Fruit fly (Drosophila melanogaster) whole organism, pupa: ENCODE measurements around the gene CG46396.
A peak's percentile ranks its signal among the peaks of the same experiment; 100 is the strongest.

ENCODE experiments used
- CG10348 ChIP-seq: fragments of 200-800 bp; sonication (Bioruptor generic); IDR thresholded peaks from 2 replicates; pipeline ENCODE4 v1.3.6; 2022; ENCODE audit warnings: missing biosample characterization, missing genetic modification characterization
- CG12605 ChIP-seq: fragments of 200-800 bp; sonication (Bioruptor generic); IDR thresholded peaks from 2 replicates; pipeline ENCODE4 v1.3.6; 2022; ENCODE audit warnings: missing biosample characterization, missing genetic modification characterization
- CG13204 ChIP-seq: fragments of 200-800 bp; sonication (Bioruptor generic); optimal IDR thresholded peaks from 2 replicates; lab custom pipeline; 2018; ENCODE audit warnings: missing biosample characterization, mild to moderate bottlenecking, missing genetic modification characterization, moderate library complexity
- CG14655 ChIP-seq: fragments of 200-800 bp; sonication (Bioruptor generic); optimal IDR thresholded peaks from 3 replicates; lab custom pipeline; 2017; ENCODE audit warnings: mild to moderate bottlenecking, missing biosample characterization, missing genetic modification reagents, missing genetic modification characterization
- CG15710 ChIP-seq: fragments of 200-800 bp; sonication (Bioruptor generic); optimal IDR thresholded peaks from 2 replicates; lab custom pipeline; 2018; ENCODE audit warnings: missing biosample characterization, mild to moderate bottlenecking, missing genetic modification characterization, moderate library complexity
- CG17806 ChIP-seq: fragments of 200-800 bp; sonication (Bioruptor generic); optimal IDR thresholded peaks from 2 replicates; lab custom pipeline; 2018; ENCODE audit warnings: missing biosample characterization, mild to moderate bottlenecking, missing genetic modification characterization, moderate library complexity
- CG32121 ChIP-seq: fragments of 200-800 bp; sonication (Bioruptor generic); IDR thresholded peaks from 2 replicates; pipeline ENCODE4 v1.3.6; 2022; ENCODE audit warnings: missing biosample characterization, missing genetic modification characterization
- CG34367 ChIP-seq: fragments of 200-800 bp; sonication (Bioruptor generic); optimal IDR thresholded peaks from 2 replicates; lab custom pipeline; 2018; ENCODE audit warnings: missing biosample characterization, mild to moderate bottlenecking, missing genetic modification characterization
- CG4496 ChIP-seq: fragments of 200-800 bp; sonication (Bioruptor generic); IDR thresholded peaks from 3 replicates; pipeline ENCODE4 v1.3.6; 2022; ENCODE audit warnings: missing biosample characterization, missing genetic modification characterization
- CG8159 ChIP-seq: fragments of 200-800 bp; sonication (Bioruptor generic); optimal IDR thresholded peaks from 3 replicates; lab custom pipeline; 2018; ENCODE audit warnings: missing biosample characterization, mild to moderate bottlenecking, missing genetic modification characterization, moderate library complexity
- CG8301 ChIP-seq: fragments of 200-800 bp; sonication (Bioruptor generic); optimal IDR thresholded peaks from 2 replicates; lab custom pipeline; 2018; ENCODE audit warnings: missing biosample characterization, mild to moderate bottlenecking, missing genetic modification characterization
- CG9948 ChIP-seq: fragments of 200-800 bp; sonication (Bioruptor generic); optimal IDR thresholded peaks from 2 replicates; lab custom pipeline; 2018; ENCODE audit warnings: missing biosample characterization, mild to moderate bottlenecking, missing genetic modification characterization, moderate library complexity
- D1 ChIP-seq: fragments of 200-800 bp; sonication (Bioruptor generic); optimal IDR thresholded peaks from 2 replicates; lab custom pipeline; 2018; ENCODE audit warnings: missing biosample characterization, mild to moderate bottlenecking, missing genetic modification characterization, moderate library complexity
- EcR ChIP-seq: fragments of 200-800 bp; sonication (Bioruptor generic); optimal IDR thresholded peaks from 3 replicates; lab custom pipeline; 2019; ENCODE audit warnings: missing biosample characterization, missing genetic modification characterization, mild to moderate bottlenecking, moderate library complexity, missing genetic modification reagents
- Ets98B ChIP-seq: fragments of 200-800 bp; sonication (Bioruptor generic); IDR thresholded peaks from 2 replicates; pipeline ENCODE4 v1.3.6; 2022; ENCODE audit warnings: missing biosample characterization, missing genetic modification characterization
- Pif1A ChIP-seq: fragments of 200-800 bp; sonication (Bioruptor generic); optimal IDR thresholded peaks from 3 replicates; lab custom pipeline; 2016; ENCODE audit warnings: missing biosample characterization, missing genetic modification characterization
- Pif1B ChIP-seq: fragments of 200-800 bp; sonication (Bioruptor generic); optimal IDR thresholded peaks from 3 replicates; lab custom pipeline; 2016; ENCODE audit warnings: missing biosample characterization, missing genetic modification characterization
- Snoo ChIP-seq: fragments of 200-800 bp; sonication (Bioruptor generic); optimal IDR thresholded peaks from 3 replicates; lab custom pipeline; 2017; ENCODE audit warnings: missing biosample characterization, mild to moderate bottlenecking, missing genetic modification characterization, inconsistent platforms
- fd96Ca ChIP-seq: fragments of 200-800 bp; sonication (Bioruptor generic); IDR thresholded peaks from 3 replicates; pipeline ENCODE4 v1.3.6; 2022; ENCODE audit warnings: missing biosample characterization, missing genetic modification characterization
- gl ChIP-seq: fragments of 200-800 bp; sonication (Bioruptor generic); optimal IDR thresholded peaks from 2 replicates; lab custom pipeline; 2018; ENCODE audit warnings: missing biosample characterization, mild to moderate bottlenecking, missing genetic modification characterization
- rn ChIP-seq: fragments of 200-800 bp; sonication (Bioruptor generic); IDR thresholded peaks from 2 replicates; pipeline ENCODE4 v1.3.6; 2022; ENCODE audit warnings: missing biosample characterization, missing genetic modification characterization

Gene CG46396

dm6 chr3R:6342702-6343101, 38.9 kb downstream of the CG46396 start, which contains the start of gene CG10298:
CG10298 (plus strand) TSS chr3R:6343002.
- TF ChIP-seq CG4496 (GFP tag; lab: Robert Waterston, UW) (no peak), Pif1B (GFP tag; lab: Kevin White, UChicago) (no peak), CG34367 (tag; lab: Kevin White, UChicago) (no peak), CG8159 (no peak), CG9948 (tag; lab: Kevin White, UChicago) (no peak), gl (tag; lab: Kevin White, UChicago) (no peak), Pif1A (no peak), D1 (no peak), EcR (GFP tag; lab: Kevin White, UChicago) (no peak), Snoo (no peak), CG10348 (GFP tag; lab: Robert Waterston, UW) (no peak), CG8301 (no peak)

dm6 chr3R:6343396-6344239, 39.8 kb downstream of the CG46396 start, which contains the start of gene CG17919:
CG17919 (plus strand) TSS chr3R:6344029.
- peak; percentile 8 for TF ChIP-seq CG8159
- no peak for TF ChIP-seq CG8301
- TF ChIP-seq CG10348 (GFP tag; lab: Robert Waterston, UW), result no peak
- TF ChIP-seq CG12605 (GFP tag; lab: Robert Waterston, UW), result no peak
- TF ChIP-seq CG15710 (tag; lab: Kevin White, UChicago), result no peak
- TF ChIP-seq fd96Ca (GFP tag; lab: Robert Waterston, UW), result peak; percentile 34; the same call in 1 of the 3 replicates
- peak; percentile 12 for TF ChIP-seq Pif1A
- TF ChIP-seq CG32121 (GFP tag; lab: Robert Waterston, UW), result 0 out of 2 replicates have a peak, but pooled peaks have one; percentile 12
- TF ChIP-seq CG34367 (tag; lab: Kevin White, UChicago), result no peak
- TF ChIP-seq gl (tag; lab: Kevin White, UChicago), result no peak
- peak; percentile 26 for TF ChIP-seq Pif1B (GFP tag; lab: Kevin White, UChicago)
- TF ChIP-seq Snoo, result no peak
- no peak for TF ChIP-seq rn (GFP tag; lab: Robert Waterston, UW)
- no peak for TF ChIP-seq EcR (GFP tag; lab: Kevin White, UChicago)
- no peak for TF ChIP-seq CG9948 (tag; lab: Kevin White, UChicago)
- no peak for TF ChIP-seq CG17806 (tag; lab: Kevin White, UChicago)
- no peak for TF ChIP-seq CG4496 (GFP tag; lab: Robert Waterston, UW)
- peak; percentile 11 for TF ChIP-seq D1
- TF ChIP-seq CG13204, result no peak
- TF ChIP-seq Ets98B (GFP tag; lab: Robert Waterston, UW), result peak; percentile 6; the same call in 1 of the 2 replicates
- TF ChIP-seq CG14655 (GFP tag; lab: Kevin White, UChicago), result no peak
- TF ChIP-seq, all 21 proteins: peak for 7

- TF ChIP-seq Pif1B (GFP tag; lab: Kevin White, UChicago) (no peak), Snoo (no peak), CG13204 (no peak), CG17806 (tag; lab: Kevin White, UChicago) (no peak), rn (GFP tag; lab: Robert Waterston, UW) (no peak), CG8159 (no peak), CG12605 (GFP tag; lab: Robert Waterston, UW) (no peak), CG14655 (GFP tag; lab: Kevin White, UChicago) (no peak), CG10348 (GFP tag; lab: Robert Waterston, UW) (no peak), CG32121 (GFP tag; lab: Robert Waterston, UW) (no peak)
Observed at dm6 chr3R:6345814-6346213, 42.0 kb downstream of the CG46396 start, which contains the start of the genes SmD2 and CG18048. SmD2 (minus strand) TSS chr3R:6345911. CG18048 (plus strand) TSS chr3R:6346111.

dm6 chr3R:6348943-6349342, 45.1 kb downstream of the CG46396 start, which contains the start of gene Hr83:
Hr83 (plus strand) TSS chr3R:6349243.
- TF ChIP-seq CG17806 (tag; lab: Kevin White, UChicago) (no peak), gl (tag; lab: Kevin White, UChicago) (no peak), fd96Ca (GFP tag; lab: Robert Waterston, UW) (no peak), CG9948 (tag; lab: Kevin White, UChicago) (no peak), Pif1B (GFP tag; lab: Kevin White, UChicago) (no peak), CG34367 (tag; lab: Kevin White, UChicago) (no peak), CG4496 (GFP tag; lab: Robert Waterston, UW) (no peak), Pif1A (no peak), CG15710 (tag; lab: Kevin White, UChicago) (no peak)

dm6 chr3R:6350755-6351154, 46.9 kb downstream of the CG46396 start, which contains the start of gene Pak:
Pak (plus strand) TSS chr3R:6350896.
- TF ChIP-seq rn (GFP tag; lab: Robert Waterston, UW) (no peak), CG15710 (tag; lab: Kevin White, UChicago) (no peak), D1 (no peak)

dm6 chr3R:6351181-6351580, 47.3 kb downstream of the CG46396 start:
- TF ChIP-seq EcR (GFP tag; lab: Kevin White, UChicago) (peak; percentile 23), CG14655 (GFP tag; lab: Kevin White, UChicago) (no peak), rn (GFP tag; lab: Robert Waterston, UW) (no peak), CG4496 (GFP tag; lab: Robert Waterston, UW) (peak; percentile 16; the same call in 1 of the 3 replicates)
